Fruit fly (Drosophila melanogaster): ENCODE measurements around the gene MsrA.
A peak's percentile ranks its signal among the peaks of the same experiment; 100 is the strongest.

- no peak for TF ChIP-seq CG9948 (tag; optimal IDR thresholded peaks at IDR 0.05)
- no peak for TF ChIP-seq CG12605 (GFP tag; IDR thresholded peaks at IDR 0.05)
- no peak for TF ChIP-seq fd96Ca (GFP tag; IDR thresholded peaks at IDR 0.05)
- no peak for TF ChIP-seq CG32121 (GFP tag; IDR thresholded peaks at IDR 0.05)
- TF ChIP-seq EcR (GFP tag; optimal IDR thresholded peaks at IDR 0.05) = peak; percentile 68
- no peak for TF ChIP-seq CG8159 (tag; optimal IDR thresholded peaks at IDR 0.05)
- TF ChIP-seq D1 (tag; optimal IDR thresholded peaks at IDR 0.05) = no peak
- TF ChIP-seq gl (tag; optimal IDR thresholded peaks at IDR 0.05) = no peak
- TF ChIP-seq Pif1B (GFP tag; optimal IDR thresholded peaks at IDR 0.05) = peak; percentile 32
- TF ChIP-seq CG4496 (GFP tag; IDR thresholded peaks at IDR 0.05) = no peak
- TF ChIP-seq CG17806 (tag; optimal IDR thresholded peaks at IDR 0.05) = no peak
- TF ChIP-seq CG10348 (GFP tag; IDR thresholded peaks at IDR 0.05) = no peak
- no peak for TF ChIP-seq CG13204 (GFP tag; optimal IDR thresholded peaks at IDR 0.05)
- no peak for TF ChIP-seq CG14655 (GFP tag; optimal IDR thresholded peaks at IDR 0.05)
These were observed 917 bp downstream of the MsrA start for dm6 chr3L:15511688-15512250.

All from whole organism, pupa.